Worm (Caenorhabditis elegans): ENCODE results near the gene tag-275.

- TF ChIP-seq sptf-1 (tag; optimal IDR thresholded peaks at IDR 0.05) (no peak), ama-1 (optimal IDR thresholded peaks at IDR 0.05) (no peak), lin-13 (GFP tag; optimal IDR thresholded peaks at IDR 0.05) (no peak)
Measured at ce11 chrX:6157411-6157916, 7.1 kb upstream of the tag-275 start.
